Fruit fly (Drosophila melanogaster): ENCODE data around the gene CG17075.

CG17075 gene

dm6 chr2L:220509-220908 lies 46.8 kb downstream of the CG17075 start (continued):
- TF ChIP-seq zfh2 (GFP tag; optimal IDR thresholded peaks at IDR 0.05), result no peak
- TF ChIP-seq CG3163 (GFP tag; optimal IDR thresholded peaks at IDR 0.05), result peak; percentile 5
- TF ChIP-seq ci (GFP tag; IDR thresholded peaks at IDR 0.05), result peak; percentile 60; the same call in 1 of the 3 replicates
- TF ChIP-seq zfh1 (GFP tag; IDR thresholded peaks at IDR 0.05), result peak; percentile 32; the same call in 1 of the 3 replicates
- TF ChIP-seq Rfx (GFP tag; IDR thresholded peaks at IDR 0.05), result peak; percentile 11; the same call in 1 of the 2 replicates
- TF ChIP-seq vvl (GFP tag; IDR thresholded peaks at IDR 0.05), result no peak
- TF ChIP-seq Xrp1 (GFP tag; IDR thresholded peaks at IDR 0.05), result 0 out of 2 replicates have a peak, but pooled peaks have one; percentile 16
- no peak for TF ChIP-seq Dref (GFP tag; IDR thresholded peaks at IDR 0.05)
- TF ChIP-seq D19B (GFP tag; optimal IDR thresholded peaks at IDR 0.05), result no peak
- peak; percentile 53; the same call in 1 of the 2 replicates for TF ChIP-seq rib (GFP tag; IDR thresholded peaks at IDR 0.05)
- no peak for TF ChIP-seq CG10321 (GFP tag; IDR thresholded peaks at IDR 0.05)
- no peak for TF ChIP-seq Stat92E (GFP tag; optimal IDR thresholded peaks at IDR 0.05)
- no peak for TF ChIP-seq CG4854 (GFP tag; optimal IDR thresholded peaks at IDR 0.05)
- TF ChIP-seq Sox100B (GFP tag; optimal IDR thresholded peaks at IDR 0.05), result peak; percentile 42
- peak; percentile 25 for TF ChIP-seq CHES-1-like (GFP tag; optimal IDR thresholded peaks at IDR 0.05)
- peak; percentile 41 for TF ChIP-seq CG1233 (GFP tag; optimal IDR thresholded peaks at IDR 0.05)
- TF ChIP-seq D19A (tag; optimal IDR thresholded peaks at IDR 0.05), result peak; percentile 24
- no peak for TF ChIP-seq Sry-δ (GFP tag; optimal IDR thresholded peaks at IDR 0.05)
- TF ChIP-seq BtbVII (GFP tag; optimal IDR thresholded peaks at IDR 0.05), result peak; percentile 1
- no peak for TF ChIP-seq Neu2 (GFP tag; optimal IDR thresholded peaks at IDR 0.05; ENCODE audit: borderline replicate concordance)
- TF ChIP-seq CG15479 (GFP tag; optimal IDR thresholded peaks at IDR 0.05), result peak; percentile 87
- peak; percentile 47 for TF ChIP-seq CrebB (tag; optimal IDR thresholded peaks at IDR 0.05)
- TF ChIP-seq Poxn (GFP tag; IDR thresholded peaks at IDR 0.05), result no peak
- peak; percentile 33 for TF ChIP-seq CG8281 (tag; optimal IDR thresholded peaks at IDR 0.05)
- peak; percentile 49 for TF ChIP-seq CG9727 (GFP tag; optimal IDR thresholded peaks at IDR 0.05)
- TF ChIP-seq bab2 (GFP tag; optimal IDR thresholded peaks at IDR 0.05), result peak; percentile 59
- no peak for TF ChIP-seq Awh (GFP tag; IDR thresholded peaks at IDR 0.05)
- no peak for TF ChIP-seq Oaz (GFP tag; IDR thresholded peaks at IDR 0.05)
- TF ChIP-seq bsh (GFP tag; optimal IDR thresholded peaks at IDR 0.05), result peak; percentile 44 to 45
- TF ChIP-seq CG4707 (GFP tag; optimal IDR thresholded peaks at IDR 0.05), result peak; percentile 58
- TF ChIP-seq Dll (GFP tag; IDR thresholded peaks at IDR 0.05; ENCODE audit: partially characterized antibody), result no peak
- TF ChIP-seq CG14014 (GFP tag; IDR thresholded peaks at IDR 0.05), result no peak
- peak; percentile 71 for TF ChIP-seq wek (GFP tag; optimal IDR thresholded peaks at IDR 0.05)
- TF ChIP-seq z (GFP tag; IDR thresholded peaks at IDR 0.05), result peak; percentile 91
- TF ChIP-seq ssp (GFP tag; IDR thresholded peaks at IDR 0.05), result no peak
- TF ChIP-seq ac (GFP tag; optimal IDR thresholded peaks at IDR 0.05), result peak; percentile 47
- peak; percentile 44 to 51 for TF ChIP-seq Trl (optimal IDR thresholded peaks at IDR 0.05)
- TF ChIP-seq Trl (GFP tag; optimal IDR thresholded peaks at IDR 0.05), result no peak
- TF ChIP-seq CG10209 (GFP tag; optimal IDR thresholded peaks at IDR 0.05), result peak; percentile 18
- peak; percentile 47 for TF ChIP-seq kni (GFP tag; optimal IDR thresholded peaks at IDR 0.05)
- TF ChIP-seq CG7963 (GFP tag; IDR thresholded peaks at IDR 0.05; ENCODE audit: partially characterized antibody), result no peak
- TF ChIP-seq CG18262 (tag; optimal IDR thresholded peaks at IDR 0.05), result peak; percentile 15
- TF ChIP-seq nerfin-2 (GFP tag; IDR thresholded peaks at IDR 0.05; ENCODE audit: partially characterized antibody), result no peak
- peak; percentile 24 for TF ChIP-seq Mes4 (GFP tag; optimal IDR thresholded peaks at IDR 0.05)
- TF ChIP-seq CG11398 (GFP tag; optimal IDR thresholded peaks at IDR 0.05), result peak; percentile 21
- TF ChIP-seq CG10543 (GFP tag; optimal IDR thresholded peaks at IDR 0.05), result peak; percentile 35
- TF ChIP-seq Adf1 (GFP tag; IDR thresholded peaks at IDR 0.05), result peak; percentile 16; the same call in 1 of the 2 replicates
- peak; percentile 93 for TF ChIP-seq pros (GFP tag; optimal IDR thresholded peaks at IDR 0.05)
- no peak for TF ChIP-seq C15 (GFP tag; IDR thresholded peaks at IDR 0.05)
- TF ChIP-seq CG2199 (GFP tag; IDR thresholded peaks at IDR 0.05), result peak; percentile 89
- no peak for TF ChIP-seq CG2678 (tag; optimal IDR thresholded peaks at IDR 0.05)
